Worm (Caenorhabditis elegans): Measurements from ENCODE around the gene math-3.

ce11 chrII:1782474-1782873 lies 10.6 kb downstream of the math-3 start, which contains the start of gene math-4:
- TF ChIP-seq W03F9.2 (tag; optimal IDR thresholded peaks at IDR 0.05) (no peak), him-1 (tag; optimal IDR thresholded peaks at IDR 0.05) (no peak), dao-5 (tag; optimal IDR thresholded peaks at IDR 0.05) (no peak)
